Worm (Caenorhabditis elegans): ENCODE results near the gene Y105C5B.17.

- TF ChIP-seq nhr-237 (tag; optimal IDR thresholded peaks at IDR 0.05) (no peak), mdl-1 (tag; optimal IDR thresholded peaks at IDR 0.05) (no peak), fos-1 (tag; optimal IDR thresholded peaks at IDR 0.05) (no peak), ztf-4 (tag; optimal IDR thresholded peaks at IDR 0.05) (no peak), ceh-16 (tag; optimal IDR thresholded peaks at IDR 0.05) (no peak), nhr-25 (tag; optimal IDR thresholded peaks at IDR 0.05) (no peak), unc-39 (tag; optimal IDR thresholded peaks at IDR 0.05) (no peak), lin-39 (tag; optimal IDR thresholded peaks at IDR 0.05) (no peak), egl-27 (tag; optimal IDR thresholded peaks at IDR 0.05) (no peak), lin-13 (GFP tag; optimal IDR thresholded peaks at IDR 0.05) (no peak), nhr-11 (tag; optimal IDR thresholded peaks at IDR 0.05) (no peak), nhr-23 (tag; optimal IDR thresholded peaks at IDR 0.05) (no peak)
These were observed 24.4 kb upstream of the Y105C5B.17 start for ce11 chrIV:15938471-15938870.

Measured in whole organism, L2 larva.